Worm (Caenorhabditis elegans) whole organism, dauer: ENCODE results near the gene rdy-2.

Experiments
- unc-62 ChIP-seq: sonication (generic microtip); optimal IDR thresholded peaks from 2 replicates; lab custom pipeline; 2017; ENCODE audit warnings: missing biosample characterization, missing genetic modification reagents, missing genetic modification characterization

rdy-2 gene

DNA sequence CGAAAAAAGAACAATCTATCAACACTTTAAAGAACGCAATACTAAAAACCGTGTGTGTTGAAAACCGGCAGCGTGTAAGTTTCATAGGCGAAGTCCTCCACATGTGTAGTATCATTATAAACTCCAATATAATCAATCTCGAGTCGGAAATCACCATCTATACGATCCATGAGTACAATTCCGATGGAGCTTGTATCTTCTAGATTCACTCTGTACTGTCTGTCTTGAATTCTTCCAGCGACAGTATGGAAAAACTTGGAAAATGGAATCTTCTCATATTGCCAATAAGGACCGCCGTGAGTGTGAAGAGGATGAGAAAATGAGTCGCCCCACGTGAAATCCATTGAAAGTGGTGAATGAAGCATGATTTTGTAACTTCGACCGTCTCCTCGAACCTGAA is 33.8 kb downstream of the rdy-2 start:
- no peak for TF ChIP-seq unc-62 (GFP tag; lab: Kevin White, UChicago)

DNA sequence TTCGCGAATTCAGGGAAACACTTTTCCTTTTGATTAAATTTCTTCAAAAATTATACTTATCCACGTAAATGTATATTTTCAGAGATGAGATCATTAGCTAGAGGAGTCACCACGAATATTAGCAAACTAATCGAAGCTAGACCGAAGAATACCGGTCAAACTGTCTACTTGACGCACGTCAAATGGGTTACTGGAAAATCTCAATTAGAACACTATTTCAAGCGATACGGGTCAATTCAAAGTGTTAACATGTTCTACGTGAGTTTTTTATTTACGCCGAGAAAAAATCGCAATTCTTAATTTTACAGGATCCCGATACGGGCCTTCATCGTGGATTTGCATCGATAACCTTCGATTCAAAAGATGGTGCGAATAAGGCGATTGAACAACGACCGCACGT is 35.0 kb downstream of the rdy-2 start, which contains the start of gene slrp-1:
slrp-1 (plus strand) TSS at position 83 of the 400 bp plus-strand sequence.
- TF ChIP-seq unc-62 (GFP tag; lab: Kevin White, UChicago), result no peak

DNA sequence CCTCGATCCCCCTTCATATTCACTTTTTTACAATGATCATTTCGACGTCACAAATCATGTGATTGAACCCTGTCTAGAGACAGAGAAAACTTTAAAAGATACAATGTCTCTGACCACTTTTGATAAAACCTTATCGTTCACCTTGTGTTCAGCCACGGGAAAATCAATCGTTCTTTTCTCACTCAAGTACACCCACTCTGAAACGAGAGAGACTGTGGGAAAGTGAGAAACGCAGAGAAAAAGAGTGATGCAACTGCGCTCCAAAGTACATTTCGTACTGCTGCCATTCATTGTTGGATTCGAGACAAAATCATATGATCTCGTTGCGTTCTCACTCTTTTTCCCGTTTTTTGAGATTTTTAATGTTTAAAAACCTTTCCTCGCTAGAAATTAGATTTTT is 35.6 kb downstream of the rdy-2 start:
- TF ChIP-seq unc-62 (GFP tag; lab: Kevin White, UChicago), result no peak

- no peak for TF ChIP-seq unc-62 (GFP tag; lab: Kevin White, UChicago)
These were observed 36.9 kb downstream of the rdy-2 start, which contains the start of gene grl-17 for ce11 chrV:13563841-13564240. TSS of gene grl-17 (minus strand) at chrV:13563941.

- TF ChIP-seq unc-62 (GFP tag; lab: Kevin White, UChicago), result no peak
These were observed 38.0 kb downstream of the rdy-2 start for ce11 chrV:13562748-13563147.

DNA sequence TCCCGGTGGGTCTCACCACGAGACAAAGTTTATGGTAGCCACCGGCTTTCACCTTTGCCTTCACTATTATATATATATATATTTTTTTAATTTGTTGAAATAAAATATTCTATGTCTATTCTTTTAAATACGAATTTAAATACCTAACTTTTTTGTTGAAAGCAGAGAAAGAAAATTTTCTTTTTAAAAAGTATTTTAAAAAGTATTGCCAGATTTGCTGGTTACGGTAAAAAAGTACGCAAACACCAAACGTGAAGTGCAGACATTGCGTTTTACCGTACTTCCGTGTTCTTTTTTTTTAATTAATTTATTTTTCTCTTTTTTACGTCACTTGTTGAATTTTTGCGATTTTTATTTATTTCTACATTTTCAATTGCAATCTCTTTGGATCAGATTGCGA is 40.8 kb downstream of the rdy-2 start, which contains the start of gene C56A3.8:
C56A3.8 (plus strand) TSS at position 301 of the 400 bp plus-strand sequence.
- no peak for TF ChIP-seq unc-62 (GFP tag; lab: Kevin White, UChicago)

DNA sequence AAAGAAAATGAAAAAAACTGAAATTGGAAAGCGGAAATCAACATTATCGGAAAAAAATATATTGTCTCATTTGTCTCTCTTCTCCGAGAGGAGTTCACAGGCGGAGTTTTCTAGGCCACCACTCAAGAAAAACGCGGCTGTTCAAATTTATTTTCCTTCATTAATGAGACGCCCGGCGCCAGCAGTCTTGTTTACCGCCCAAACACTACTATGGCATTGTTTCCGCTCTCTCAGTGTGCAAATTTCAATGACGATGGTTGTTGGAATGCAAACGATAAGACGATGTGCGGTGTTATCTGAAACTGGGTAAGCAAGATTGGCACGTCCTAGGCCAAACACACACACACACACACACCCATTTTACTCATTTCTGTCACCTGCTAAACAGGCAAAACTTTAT is 44.0 kb downstream of the rdy-2 start, which contains the start of gene cav-2:
cav-2 (plus strand) TSS at position 359 of the 400 bp plus-strand sequence.
- TF ChIP-seq unc-62 (GFP tag; lab: Kevin White, UChicago), result no peak

DNA sequence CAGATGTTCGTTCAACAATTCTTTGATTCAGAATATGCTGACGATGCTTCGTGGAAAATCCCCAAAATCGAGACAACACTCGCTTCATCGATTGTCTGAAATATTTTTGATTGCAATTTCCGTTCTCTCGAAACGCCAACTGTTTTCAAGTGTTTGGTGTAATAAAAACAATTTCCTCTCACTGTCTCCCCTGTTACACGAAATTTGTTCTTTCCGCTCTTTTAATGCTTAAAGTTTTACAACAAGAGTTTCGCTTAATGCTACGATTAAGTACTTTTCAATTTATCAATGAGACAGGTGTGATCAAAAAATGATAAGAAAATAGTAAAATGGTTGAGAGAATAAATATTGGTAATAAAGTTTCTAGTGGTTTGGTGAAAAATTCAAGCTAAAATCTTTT is 44.5 kb downstream of the rdy-2 start, which contains the start of gene C56A3.6:
C56A3.6 (minus strand) TSS at position 101 of the 400 bp plus-strand sequence.
- no peak for TF ChIP-seq unc-62 (GFP tag; lab: Kevin White, UChicago)

- no peak for TF ChIP-seq unc-62 (GFP tag; lab: Kevin White, UChicago)
These were observed 49.2 kb downstream of the rdy-2 start, which contains the start of the genes C56A3.4 and C56A3.5 for ce11 chrV:13551601-13552000. TSS of gene C56A3.4 (minus strand) at chrV:13551754. TSS of gene C56A3.5 (plus strand) at chrV:13551967.
